Worm (Caenorhabditis elegans) whole organism, L3 larva: ENCODE data around the gene srbc-58.
"Not testable (repeated sequence)": the region's sequence is repeated elsewhere in the genome, so short reads cannot be mapped to it uniquely, and the experiment has no call there.

Source experiments
- ceh-16 ChIP-seq: sonication (generic microtip); optimal IDR thresholded peaks from 2 replicates; lab custom pipeline; 2017; ENCODE audit warnings: missing biosample characterization, missing genetic modification characterization
- ceh-28 ChIP-seq: fragments of 150-350 bp; optimal IDR thresholded peaks from 2 replicates; lab custom pipeline; 2014; ENCODE audit warnings: missing biosample characterization, missing genetic modification reagents, missing genetic modification characterization
- ceh-82 ChIP-seq: fragments of 150-350 bp; optimal IDR thresholded peaks from 2 replicates; lab custom pipeline; 2014; ENCODE audit warnings: missing biosample characterization, missing genetic modification characterization
- daf-12 ChIP-seq: fragments of 150-350 bp; optimal IDR thresholded peaks from 2 replicates; lab custom pipeline; 2014; ENCODE audit warnings: missing biosample characterization, missing genetic modification reagents, missing genetic modification characterization
- egl-27 ChIP-seq: sonication (generic microtip); optimal IDR thresholded peaks from 4 replicates; lab custom pipeline; 2017; ENCODE audit warnings: missing biosample characterization, missing genetic modification reagents, missing genetic modification characterization
- elt-1 ChIP-seq: fragments of 150-350 bp; optimal IDR thresholded peaks from 2 replicates; lab custom pipeline; 2014; ENCODE audit warnings: missing biosample characterization, missing genetic modification characterization
- elt-2 ChIP-seq: sonication (generic microtip); optimal IDR thresholded peaks from 2 replicates; lab custom pipeline; 2016; ENCODE audit warnings: missing genetic modification reagents, mild to moderate bottlenecking, missing genetic modification characterization, missing compliant biosample characterization
- elt-3 ChIP-seq, 3 experiments: fragments of 150-350 bp in 1 of 3; sonication (generic microtip) in 2 of 3; optimal IDR thresholded peaks; 2 replicates in 2 of 3; 4 replicates in 1 of 3; lab custom pipeline; 2014 to 2017; ENCODE audit warnings: missing biosample characterization in 3 of 3, missing genetic modification characterization in 3 of 3
- fkh-2 ChIP-seq: fragments of 150-350 bp; optimal IDR thresholded peaks from 2 replicates; lab custom pipeline; 2014; ENCODE audit warnings: missing biosample characterization, missing genetic modification reagents, missing genetic modification characterization
- fos-1 ChIP-seq: fragments of 150-350 bp; optimal IDR thresholded peaks from 2 replicates; lab custom pipeline; 2014; ENCODE audit warnings: missing biosample characterization, missing genetic modification characterization
- hmg-11 ChIP-seq: sonication (generic microtip); optimal IDR thresholded peaks from 2 replicates; lab custom pipeline; 2016; ENCODE audit warnings: missing genetic modification characterization, missing compliant biosample characterization
- jun-1 ChIP-seq: fragments of 150-350 bp; optimal IDR thresholded peaks from 2 replicates; lab custom pipeline; 2014; ENCODE audit warnings: missing biosample characterization, missing genetic modification reagents, missing genetic modification characterization
- lin-15B ChIP-seq: fragments of 150-350 bp; optimal IDR thresholded peaks from 2 replicates; lab custom pipeline; 2014; ENCODE audit warnings: missing biosample characterization, missing genetic modification characterization
- lin-39 ChIP-seq: fragments of 150-350 bp; optimal IDR thresholded peaks from 2 replicates; lab custom pipeline; 2018; ENCODE audit warnings: missing biosample characterization, missing genetic modification reagents, missing genetic modification characterization
- mml-1 ChIP-seq: fragments of 150-350 bp; sonication (generic microtip); optimal IDR thresholded peaks from 3 replicates; lab custom pipeline; 2014; ENCODE audit warnings: missing biosample characterization, missing genetic modification characterization
- nfya-1 ChIP-seq: sonication (generic microtip); optimal IDR thresholded peaks from 2 replicates; lab custom pipeline; 2017; ENCODE audit warnings: missing genetic modification characterization, mild to moderate bottlenecking, missing compliant biosample characterization, antibody characterized with exemption, moderate library complexity; ENCODE audit not compliant: insufficient read depth
- nhr-11 ChIP-seq: fragments of 150-350 bp; optimal IDR thresholded peaks from 2 replicates; lab custom pipeline; 2014; ENCODE audit warnings: missing biosample characterization, missing genetic modification characterization
- nhr-12 ChIP-seq: fragments of 150-350 bp; optimal IDR thresholded peaks from 2 replicates; lab custom pipeline; 2014; ENCODE audit warnings: missing biosample characterization, missing genetic modification characterization
- nhr-23 ChIP-seq: fragments of 150-350 bp; optimal IDR thresholded peaks from 2 replicates; lab custom pipeline; 2014; ENCODE audit warnings: missing biosample characterization, missing genetic modification reagents, missing genetic modification characterization
- nhr-237 ChIP-seq: fragments of 150-350 bp; optimal IDR thresholded peaks from 2 replicates; lab custom pipeline; 2014; ENCODE audit warnings: missing biosample characterization, missing genetic modification characterization
- nhr-25 ChIP-seq: sonication (generic microtip); optimal IDR thresholded peaks from 2 replicates; lab custom pipeline; 2017; ENCODE audit warnings: missing biosample characterization, missing genetic modification characterization
- nhr-28 ChIP-seq: fragments of 150-350 bp; optimal IDR thresholded peaks from 2 replicates; lab custom pipeline; 2014; ENCODE audit warnings: missing biosample characterization, missing genetic modification characterization
- nhr-43 ChIP-seq: sonication (generic microtip); optimal IDR thresholded peaks from 2 replicates; lab custom pipeline; 2016; ENCODE audit warnings: mild to moderate bottlenecking, missing genetic modification characterization, missing compliant biosample characterization; ENCODE audit not compliant: poor library complexity, severe bottlenecking
- nhr-67 ChIP-seq: fragments of 150-350 bp; optimal IDR thresholded peaks from 2 replicates; lab custom pipeline; 2014; ENCODE audit warnings: missing biosample characterization, missing genetic modification characterization
- nhr-76 ChIP-seq: fragments of 150-350 bp; sonication (generic microtip); optimal IDR thresholded peaks from 5 replicates; lab custom pipeline; 2014; ENCODE audit warnings: missing biosample characterization, missing genetic modification characterization
- nhr-77 ChIP-seq: fragments of 150-350 bp; optimal IDR thresholded peaks from 2 replicates; lab custom pipeline; 2014; ENCODE audit warnings: missing biosample characterization, missing genetic modification characterization
- pha-4 ChIP-seq: fragments of 150-350 bp; optimal IDR thresholded peaks from 2 replicates; lab custom pipeline; 2014; ENCODE audit warnings: missing biosample characterization, missing genetic modification reagents, missing genetic modification characterization
- pqm-1 ChIP-seq: fragments of 150-350 bp; optimal IDR thresholded peaks from 2 replicates; lab custom pipeline; 2017; ENCODE audit warnings: missing biosample characterization, missing genetic modification characterization, inconsistent platforms
- sea-2 ChIP-seq: fragments of 150-350 bp; sonication (generic microtip); optimal IDR thresholded peaks from 4 replicates; lab custom pipeline; 2014; ENCODE audit warnings: missing biosample characterization, missing genetic modification reagents, missing genetic modification characterization
- skn-1 ChIP-seq: fragments of 150-350 bp; optimal IDR thresholded peaks from 2 replicates; lab custom pipeline; 2014; ENCODE audit warnings: missing biosample characterization, missing genetic modification characterization
- snpc-4 ChIP-seq: fragments of 150-350 bp; optimal IDR thresholded peaks from 2 replicates; lab custom pipeline; 2014; ENCODE audit warnings: missing biosample characterization, missing genetic modification characterization
- unc-39 ChIP-seq: sonication (generic microtip); optimal IDR thresholded peaks from 4 replicates; lab custom pipeline; 2017; ENCODE audit warnings: missing biosample characterization, missing genetic modification characterization
- unc-62 ChIP-seq: fragments of 150-350 bp; sonication (generic microtip); optimal IDR thresholded peaks from 4 replicates; lab custom pipeline; 2014; ENCODE audit warnings: missing biosample characterization, missing genetic modification reagents, missing genetic modification characterization
- zag-1 ChIP-seq: fragments of 150-350 bp; optimal IDR thresholded peaks from 2 replicates; lab custom pipeline; 2014; ENCODE audit warnings: missing biosample characterization, missing genetic modification characterization
- ztf-4 ChIP-seq: fragments of 150-350 bp; optimal IDR thresholded peaks from 2 replicates; lab custom pipeline; 2014; ENCODE audit warnings: missing biosample characterization, missing genetic modification characterization

srbc-58 gene

ce11 chrV:813101-813500, 38.3 kb downstream of the srbc-58 start, which contains the start of gene R13D11.10:
TSS of gene R13D11.10 (minus strand) at chrV:813201.
- TF ChIP-seq sea-2 (GFP tag; lab: Kevin White, UChicago): no peak
- TF ChIP-seq ceh-82: no peak
- no peak for TF ChIP-seq skn-1 (tag; lab: Kevin White, UChicago)
- no peak for TF ChIP-seq nhr-67 (tag; lab: Kevin White, UChicago)
- no peak for TF ChIP-seq fkh-2

DNA sequence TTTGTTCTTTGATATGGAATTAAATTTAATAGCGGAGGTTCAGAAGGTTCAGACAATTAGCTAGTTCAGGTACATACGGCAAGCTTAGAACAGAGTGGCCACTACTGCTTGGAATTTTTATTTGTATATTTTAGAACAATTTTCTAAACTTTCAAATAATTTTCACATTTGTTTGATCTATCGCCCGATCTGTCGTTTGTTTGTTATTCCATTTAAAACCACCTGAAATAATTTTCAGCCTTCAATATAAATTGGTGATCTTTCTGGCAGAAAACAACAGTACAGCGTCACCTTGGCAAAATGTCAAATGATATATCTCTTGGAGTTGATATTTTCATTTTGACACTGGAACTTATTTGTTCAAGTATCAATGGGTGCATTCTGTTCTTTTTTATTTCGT, 39.9 kb downstream of the srbc-58 start, which contains the start of gene R13D11.3:
Gene R13D11.3, plus strand, starts transcription at position 301 of the 400 bp plus-strand sequence.
- TF ChIP-seq nhr-12 (tag; lab: Kevin White, UChicago) (no peak), elt-3 (tag; optimal IDR thresholded peaks at IDR 0.05; lab: Kevin White, UChicago) (no peak), hmg-11 (tag; lab: Kevin White, UChicago) (no peak), nhr-76 (no peak), pha-4 (tag; lab: Kevin White, UChicago) (no peak), nhr-25 (tag; lab: Kevin White, UChicago) (no peak), unc-39 (tag; lab: Kevin White, UChicago) (no peak), nhr-11 (tag; lab: Kevin White, UChicago) (no peak)
- TF ChIP-seq, all 47 proteins: peak for 0

DNA sequence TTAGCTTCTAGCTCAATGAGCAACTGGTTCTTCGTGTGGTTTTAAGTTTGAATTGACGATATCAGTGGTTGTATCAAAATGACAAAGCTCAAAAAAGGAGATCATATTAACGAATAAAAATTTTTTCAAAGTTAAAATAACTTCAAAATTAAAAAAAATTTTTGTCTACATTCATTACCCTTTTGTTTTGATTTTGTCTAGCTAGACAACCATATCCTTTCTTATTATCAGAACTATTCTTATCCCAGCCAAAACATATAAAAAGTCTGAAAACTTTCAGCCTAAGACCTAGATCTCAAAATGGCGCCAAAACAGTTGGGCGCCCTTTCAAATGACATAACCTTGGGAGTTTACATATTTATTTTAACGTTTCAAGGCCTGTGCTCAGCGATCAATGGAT, 42.4 kb downstream of the srbc-58 start, which contains the start of gene R13D11.1:
Gene R13D11.1, plus strand, starts transcription at position 301 of the 400 bp plus-strand sequence.
- no peak for TF ChIP-seq nhr-23
- no peak for TF ChIP-seq elt-1 (tag; lab: Kevin White, UChicago)
- no peak for TF ChIP-seq fkh-2
- TF ChIP-seq egl-27 (tag; lab: Kevin White, UChicago): no peak
- no peak for TF ChIP-seq nhr-77 (tag; lab: Kevin White, UChicago)
- TF ChIP-seq nfya-1 (tag; lab: Kevin White, UChicago): no peak
- TF ChIP-seq unc-62 (GFP tag; lab: Kevin White, UChicago): no peak
- TF ChIP-seq lin-39 (tag; lab: Kevin White, UChicago): no peak
- TF ChIP-seq pqm-1: no peak
- TF ChIP-seq daf-12 (tag; lab: Kevin White, UChicago): no peak
- no peak for TF ChIP-seq ceh-16 (tag; lab: Kevin White, UChicago)
- TF ChIP-seq mml-1: no peak
- TF ChIP-seq nhr-11 (tag; lab: Kevin White, UChicago): no peak

DNA sequence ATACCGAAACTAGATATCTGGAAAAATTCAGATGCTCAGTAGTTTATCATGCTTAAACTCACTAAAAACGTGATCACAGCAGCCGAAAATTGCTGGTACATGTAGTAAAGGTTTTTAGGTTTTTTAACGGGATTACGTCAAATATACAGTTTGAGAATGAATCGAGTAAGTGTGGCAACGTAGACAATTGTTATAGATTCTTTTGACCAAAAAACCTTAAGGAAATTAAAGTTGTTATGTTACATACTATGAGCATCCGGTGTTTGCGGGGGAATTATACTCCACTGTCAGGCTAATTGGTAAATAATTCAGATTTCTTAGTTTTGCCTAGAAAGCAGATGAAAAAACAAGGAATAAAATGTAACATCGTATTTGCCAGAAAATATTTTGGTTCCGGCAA, 45.8 kb downstream of the srbc-58 start, which contains the start of gene srx-32:
Gene srx-32, minus strand, starts transcription at position 101 of the 400 bp plus-strand sequence.
- TF ChIP-seq fos-1 (tag; lab: Kevin White, UChicago); nhr-28; ceh-82: not testable (repeated sequence)

DNA sequence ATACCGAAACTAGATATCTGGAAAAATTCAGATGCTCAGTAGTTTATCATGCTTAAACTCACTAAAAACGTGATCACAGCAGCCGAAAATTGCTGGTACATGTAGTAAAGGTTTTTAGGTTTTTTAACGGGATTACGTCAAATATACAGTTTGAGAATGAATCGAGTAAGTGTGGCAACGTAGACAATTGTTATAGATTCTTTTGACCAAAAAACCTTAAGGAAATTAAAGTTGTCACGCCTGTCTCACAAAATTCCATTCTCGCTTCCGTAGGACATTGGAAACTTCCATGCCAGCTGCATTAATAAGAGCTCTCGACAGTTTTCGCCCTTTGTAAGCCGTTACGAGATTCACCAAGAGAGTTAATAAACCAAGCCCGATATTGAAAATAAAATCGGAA, 48.1 kb downstream of the srbc-58 start, which contains the start of gene srx-31:
Gene srx-31, minus strand, starts transcription at position 101 of the 400 bp plus-strand sequence.
- not testable (repeated sequence) for TF ChIP-seq pha-4 (tag; lab: Kevin White, UChicago); nhr-76; zag-1 (tag; lab: Kevin White, UChicago)

DNA sequence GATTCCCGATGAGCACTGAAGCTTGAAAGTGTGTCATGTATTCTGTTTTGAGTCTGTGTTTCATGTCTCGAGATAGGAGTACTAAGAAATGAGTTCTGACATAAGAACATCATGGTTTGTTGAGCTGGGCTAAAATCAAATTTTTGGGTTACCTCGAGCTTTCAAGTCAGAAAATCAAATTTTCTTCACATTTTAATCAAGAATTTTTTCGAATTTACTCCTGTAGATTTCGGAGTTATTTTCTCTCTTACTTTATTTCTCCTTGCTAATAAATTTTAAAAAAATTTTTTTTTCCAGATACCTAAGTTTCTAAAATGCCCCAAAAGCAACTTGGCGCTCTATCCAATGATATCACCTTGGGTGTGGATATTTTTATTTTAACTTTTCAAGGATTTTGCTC, 51.3 kb downstream of the srbc-58 start, which contains the start of gene F41H8.2:
Gene F41H8.2, plus strand, starts transcription at position 301 of the 400 bp plus-strand sequence.
- TF ChIP-seq snpc-4 (no peak), nhr-237 (tag; lab: Kevin White, UChicago) (no peak), ceh-82 (no peak), lin-39 (tag; lab: Kevin White, UChicago) (no peak), nhr-25 (tag; lab: Kevin White, UChicago) (no peak), elt-2 (tag; lab: Kevin White, UChicago) (no peak), ceh-28 (tag; lab: Kevin White, UChicago) (no peak), fkh-2 (no peak), egl-27 (tag; lab: Kevin White, UChicago) (no peak), jun-1 (tag; lab: Kevin White, UChicago) (no peak), zag-1 (tag; lab: Kevin White, UChicago) (no peak), lin-15B (no peak), unc-39 (tag; lab: Kevin White, UChicago) (no peak), nhr-77 (tag; lab: Kevin White, UChicago) (no peak), nhr-43 (no peak), ztf-4 (no peak)
